Fruit fly (Drosophila melanogaster) Kc167 (cell line): ENCODE data around the gene Acp26Ab.

ENCODE experiments used
- Myc ChIP-seq: fragments of >200 bp; optimal IDR thresholded peaks from 2 replicates; lab custom pipeline; 2017; ENCODE audit warnings: missing external identifiers
- Sin3A ChIP-seq: fragments of >200 bp; optimal IDR thresholded peaks from 2 replicates; lab custom pipeline; 2018; ENCODE audit warnings: missing external identifiers
- h ChIP-seq: fragments of >200 bp; optimal IDR thresholded peaks from 3 replicates; lab custom pipeline; 2018; ENCODE audit warnings: missing external identifiers
- insv ChIP-seq: fragments of >200 bp; optimal IDR thresholded peaks from 3 replicates; lab custom pipeline; 2018; ENCODE audit warnings: missing external identifiers
- psq ChIP-seq: fragments of >200 bp; optimal IDR thresholded peaks from 2 replicates; lab custom pipeline; 2017; ENCODE audit warnings: missing external identifiers
- ttk ChIP-seq: sonication (Bioruptor generic); optimal IDR thresholded peaks from 2 replicates; lab custom pipeline; 2017; ENCODE audit warnings: missing external identifiers

The Acp26Ab gene

dm6 chr2L:5870838-5871702, 21.6 kb downstream of the Acp26Ab start:
- TF ChIP-seq ttk (lab: Kevin White, UChicago) (no peak), insv (lab: Kevin White, UChicago) (no peak), h (lab: Kevin White, UChicago) (no peak), psq (no peak), Myc (lab: Kevin White, UChicago) (no peak), Sin3A (lab: Kevin White, UChicago) (no peak)

- TF ChIP-seq Sin3A (lab: Kevin White, UChicago) (no peak), ttk (lab: Kevin White, UChicago) (no peak), insv (lab: Kevin White, UChicago) (no peak), psq (no peak), h (lab: Kevin White, UChicago) (no peak), Myc (lab: Kevin White, UChicago) (no peak)
Measured at dm6 chr2L:5866791-5867190, 25.9 kb downstream of the Acp26Ab start.

- TF ChIP-seq Sin3A (lab: Kevin White, UChicago) (no peak), psq (no peak), Myc (lab: Kevin White, UChicago) (no peak), h (lab: Kevin White, UChicago) (no peak), insv (lab: Kevin White, UChicago) (no peak), ttk (lab: Kevin White, UChicago) (no peak)
Measured at dm6 chr2L:5856786-5857185, 35.9 kb downstream of the Acp26Ab start.
